Fruit fly (Drosophila melanogaster): ENCODE results near the gene CG14007.
A peak's percentile ranks its signal among the peaks of the same experiment; 100 is the strongest.

Gene CG14007

dm6 chr2L:5723859-5724475, 7.5 kb upstream of the CG14007 start (continued):
- TF ChIP-seq CG13775 (GFP tag; optimal IDR thresholded peaks at IDR 0.05) = peak; percentile 9
- no peak for TF ChIP-seq sens-2 (GFP tag; IDR thresholded peaks at IDR 0.05)
- TF ChIP-seq CG4424 (GFP tag; optimal IDR thresholded peaks at IDR 0.05) = peak; percentile 7
- peak; percentile 49 for TF ChIP-seq trem (tag; optimal IDR thresholded peaks at IDR 0.05)
- no peak for TF ChIP-seq kah (GFP tag; optimal IDR thresholded peaks at IDR 0.05)
- TF ChIP-seq Fer1 (GFP tag; optimal IDR thresholded peaks at IDR 0.05) = no peak
- peak; percentile 41 for TF ChIP-seq Ets97D (GFP tag; optimal IDR thresholded peaks at IDR 0.05)
- TF ChIP-seq CG11093 (GFP tag; IDR thresholded peaks at IDR 0.05) = no peak
- TF ChIP-seq CG5953 (GFP tag; IDR thresholded peaks at IDR 0.05) = no peak
- TF ChIP-seq CG7556 (GFP tag; optimal IDR thresholded peaks at IDR 0.05) = no peak
- no peak for TF ChIP-seq CG17328 (GFP tag; IDR thresholded peaks at IDR 0.05)
- no peak for TF ChIP-seq Optix (GFP tag; IDR thresholded peaks at IDR 0.05)
- TF ChIP-seq CG9215 (GFP tag; IDR thresholded peaks at IDR 0.05) = no peak
- peak; percentile 19 for TF ChIP-seq CG12659 (GFP tag; optimal IDR thresholded peaks at IDR 0.05)
- TF ChIP-seq Xbp1 (GFP tag; optimal IDR thresholded peaks at IDR 0.05) = no peak
- no peak for TF ChIP-seq prd (optimal IDR thresholded peaks at IDR 0.05)
- TF ChIP-seq prd (GFP tag; IDR thresholded peaks at IDR 0.05) = peak; percentile 9; the same call in 1 of the 3 replicates
- TF ChIP-seq tup (GFP tag; optimal IDR thresholded peaks at IDR 0.05) = no peak
- no peak for TF ChIP-seq ind (GFP tag; optimal IDR thresholded peaks at IDR 0.05)
- no peak for TF ChIP-seq Side (GFP tag; optimal IDR thresholded peaks at IDR 0.05)
- no peak for TF ChIP-seq CG10959 (GFP tag; IDR thresholded peaks at IDR 0.05)
- TF ChIP-seq pan (optimal IDR thresholded peaks at IDR 0.05) = no peak
- no peak for TF ChIP-seq pan (GFP tag; optimal IDR thresholded peaks at IDR 0.05 in 1 of 2, IDR thresholded peaks at IDR 0.05 in 1 of 2)
- TF ChIP-seq CG7987 (GFP tag; optimal IDR thresholded peaks at IDR 0.05) = no peak
- TF ChIP-seq CG11723 (GFP tag; optimal IDR thresholded peaks at IDR 0.05) = no peak
- TF ChIP-seq corto (GFP tag; optimal IDR thresholded peaks at IDR 0.05) = no peak
- TF ChIP-seq CG3995 (GFP tag; optimal IDR thresholded peaks at IDR 0.05) = peak; percentile 51
- TF ChIP-seq ro (GFP tag; IDR thresholded peaks at IDR 0.05) = no peak
- peak; percentile 30 for TF ChIP-seq slbo (GFP tag; IDR thresholded peaks at IDR 0.05)
- TF ChIP-seq CG31224 (GFP tag; IDR thresholded peaks at IDR 0.05) = no peak
- TF ChIP-seq CG4707 (GFP tag; optimal IDR thresholded peaks at IDR 0.05) = no peak
- TF ChIP-seq Dad (GFP tag; optimal IDR thresholded peaks at IDR 0.05) = no peak
- TF ChIP-seq D19A (tag; optimal IDR thresholded peaks at IDR 0.05) = peak; percentile 15
- peak; percentile 4 for TF ChIP-seq CG17186 (GFP tag; optimal IDR thresholded peaks at IDR 0.05)
- TF ChIP-seq CG13287 (GFP tag; IDR thresholded peaks at IDR 0.05; ENCODE audit: partially characterized antibody) = no peak
- TF ChIP-seq CTCF (GFP tag; optimal IDR thresholded peaks at IDR 0.05) = peak; percentile 78
- no peak for TF ChIP-seq Dip3 (GFP tag; optimal IDR thresholded peaks at IDR 0.05)
- no peak for TF ChIP-seq CG6683 (GFP tag; optimal IDR thresholded peaks at IDR 0.05)
- TF ChIP-seq CG15514 (GFP tag; optimal IDR thresholded peaks at IDR 0.05) = peak; percentile 55
- TF ChIP-seq CG6791 (GFP tag; IDR thresholded peaks at IDR 0.05; ENCODE audit: partially characterized antibody) = peak; percentile 50; the same call in 2 of the 3 replicates
- peak; percentile 61 for TF ChIP-seq gfzf (GFP tag; optimal IDR thresholded peaks at IDR 0.05)
- no peak for TF ChIP-seq CG9609 (GFP tag; optimal IDR thresholded peaks at IDR 0.05)
- no peak for TF ChIP-seq D (optimal IDR thresholded peaks at IDR 0.05)
- no peak for TF ChIP-seq D (GFP tag; optimal IDR thresholded peaks at IDR 0.05)
- TF ChIP-seq Dref (GFP tag; IDR thresholded peaks at IDR 0.05) = peak; percentile 48
- TF ChIP-seq unpg (GFP tag; optimal IDR thresholded peaks at IDR 0.05) = no peak
- TF ChIP-seq al (GFP tag; IDR thresholded peaks at IDR 0.05) = no peak
- no peak for TF ChIP-seq crol (GFP tag; IDR thresholded peaks at IDR 0.05)
- TF ChIP-seq CG16813 (GFP tag; IDR thresholded peaks at IDR 0.05; ENCODE audit: partially characterized antibody) = no peak
- TF ChIP-seq CG34224 (GFP tag; IDR thresholded peaks at IDR 0.05; ENCODE audit: partially characterized antibody) = no peak
- TF ChIP-seq bcd (GFP tag; optimal IDR thresholded peaks at IDR 0.05) = no peak
- no peak for TF ChIP-seq gcm (GFP tag; optimal IDR thresholded peaks at IDR 0.05)
